Worm (Caenorhabditis elegans) whole organism, L2 larva: Measurements from ENCODE around the gene Y38C1AA.1.

Source experiments
- C34F6.9 ChIP-seq: fragments of 150-350 bp; optimal IDR thresholded peaks from 2 replicates; lab custom pipeline; 2014; ENCODE audit warnings: missing biosample characterization, missing genetic modification characterization
- F13H6.1 ChIP-seq: sonication (generic microtip); optimal IDR thresholded peaks from 2 replicates; lab custom pipeline; 2016; ENCODE audit warnings: missing genetic modification characterization, missing compliant biosample characterization
- R02D3.7 ChIP-seq: fragments of 150-350 bp; optimal IDR thresholded peaks from 2 replicates; lab custom pipeline; 2014; ENCODE audit warnings: missing biosample characterization, missing genetic modification characterization
- Y55F3AM.14 ChIP-seq: fragments of 200-800 bp; sonication (Bioruptor generic); optimal IDR thresholded peaks from 2 replicates; lab custom pipeline; 2018; ENCODE audit warnings: mild to moderate bottlenecking, missing genetic modification characterization, missing compliant biosample characterization
- ZK546.5 ChIP-seq: sonication (generic microtip); optimal IDR thresholded peaks from 2 replicates; lab custom pipeline; 2017; ENCODE audit warnings: missing biosample characterization, missing genetic modification characterization
- alr-1 ChIP-seq: fragments of 150-350 bp; optimal IDR thresholded peaks from 2 replicates; lab custom pipeline; 2014; ENCODE audit warnings: missing biosample characterization, missing genetic modification characterization
- aly-2 ChIP-seq: fragments of 150-350 bp; optimal IDR thresholded peaks from 2 replicates; lab custom pipeline; 2014; ENCODE audit warnings: missing biosample characterization, missing genetic modification characterization
- ama-1 ChIP-seq: fragments of 150-350 bp; optimal IDR thresholded peaks from 2 replicates; lab custom pipeline; 2018; ENCODE audit warnings: inconsistent platforms
- blmp-1 ChIP-seq: sonication (generic microtip); optimal IDR thresholded peaks from 2 replicates; lab custom pipeline; 2017; ENCODE audit warnings: missing genetic modification characterization, mild to moderate bottlenecking, missing compliant biosample characterization, antibody characterized with exemption, moderate library complexity; ENCODE audit not compliant: insufficient read depth
- ceh-16 ChIP-seq: fragments of 150-350 bp; optimal IDR thresholded peaks from 2 replicates; lab custom pipeline; 2014; ENCODE audit warnings: missing biosample characterization, missing genetic modification characterization
- ceh-82 ChIP-seq: fragments of 150-350 bp; optimal IDR thresholded peaks from 2 replicates; lab custom pipeline; 2014; ENCODE audit warnings: missing biosample characterization, missing genetic modification characterization
- crh-2 ChIP-seq: sonication (generic microtip); optimal IDR thresholded peaks from 2 replicates; lab custom pipeline; 2017; ENCODE audit warnings: missing biosample characterization, missing genetic modification characterization
- elt-1 ChIP-seq: fragments of 150-350 bp; optimal IDR thresholded peaks from 2 replicates; lab custom pipeline; 2014; ENCODE audit warnings: missing biosample characterization, missing genetic modification characterization
- elt-3 ChIP-seq: sonication (generic microtip); optimal IDR thresholded peaks from 2 replicates; lab custom pipeline; 2017; ENCODE audit warnings: missing biosample characterization, missing genetic modification characterization
- fos-1 ChIP-seq: fragments of 150-350 bp; optimal IDR thresholded peaks from 2 replicates; lab custom pipeline; 2014; ENCODE audit warnings: missing biosample characterization, missing genetic modification characterization
- gmeb-1 ChIP-seq: fragments of 150-350 bp; optimal IDR thresholded peaks from 2 replicates; lab custom pipeline; 2014; ENCODE audit warnings: missing biosample characterization, missing genetic modification characterization
- lin-11 ChIP-seq: fragments of 150-350 bp; sonication (generic microtip); optimal IDR thresholded peaks from 2 replicates; lab custom pipeline; 2014; ENCODE audit warnings: missing biosample characterization, missing genetic modification characterization, inconsistent platforms, mixed read lengths
- lin-13 ChIP-seq: fragments of 150-350 bp; optimal IDR thresholded peaks from 2 replicates; lab custom pipeline; 2014; ENCODE audit warnings: missing biosample characterization, missing genetic modification reagents, missing genetic modification characterization
- lin-39 ChIP-seq: fragments of 150-350 bp; optimal IDR thresholded peaks from 2 replicates; lab custom pipeline; 2014; ENCODE audit warnings: missing biosample characterization, missing genetic modification reagents, missing genetic modification characterization
- lsy-2 ChIP-seq, 2 experiments: fragments of 150-350 bp in 1 of 2; sonication (generic microtip) in 1 of 2; optimal IDR thresholded peaks; 2 replicates each; lab custom pipeline; 2014 to 2017; ENCODE audit warnings: missing biosample characterization in 2 of 2, missing genetic modification characterization in 2 of 2
- mab-5 ChIP-seq: fragments of 150-350 bp; optimal IDR thresholded peaks from 2 replicates; lab custom pipeline; 2014; ENCODE audit warnings: missing biosample characterization, missing genetic modification characterization
- mbf-1 ChIP-seq: sonication (generic microtip); optimal IDR thresholded peaks from 2 replicates; lab custom pipeline; 2017; ENCODE audit warnings: missing biosample characterization, missing genetic modification characterization
- mdl-1 ChIP-seq, 2 experiments: fragments of 150-350 bp in 1 of 2; sonication (generic microtip) in 1 of 2; optimal IDR thresholded peaks; 2 replicates each; lab custom pipeline; 2017; ENCODE audit warnings: missing biosample characterization in 2 of 2, missing genetic modification characterization in 2 of 2
- nhr-10 ChIP-seq: sonication (generic microtip); optimal IDR thresholded peaks from 2 replicates; lab custom pipeline; 2017; ENCODE audit warnings: missing biosample characterization, missing genetic modification characterization
- nhr-11 ChIP-seq: fragments of 150-350 bp; optimal IDR thresholded peaks from 2 replicates; lab custom pipeline; 2014; ENCODE audit warnings: missing biosample characterization, missing genetic modification characterization
- nhr-12 ChIP-seq: fragments of 150-350 bp; optimal IDR thresholded peaks from 2 replicates; lab custom pipeline; 2014; ENCODE audit warnings: missing biosample characterization, missing genetic modification characterization
- nhr-129 ChIP-seq: fragments of 150-350 bp; optimal IDR thresholded peaks from 2 replicates; lab custom pipeline; 2014; ENCODE audit warnings: missing biosample characterization, missing genetic modification characterization
- nhr-21 ChIP-seq: fragments of 150-350 bp; optimal IDR thresholded peaks from 2 replicates; lab custom pipeline; 2014; ENCODE audit warnings: missing biosample characterization, missing genetic modification characterization
- nhr-23 ChIP-seq: fragments of 150-350 bp; optimal IDR thresholded peaks from 2 replicates; lab custom pipeline; 2014; ENCODE audit warnings: missing biosample characterization, missing genetic modification reagents, missing genetic modification characterization
- nhr-237 ChIP-seq: fragments of 150-350 bp; optimal IDR thresholded peaks from 2 replicates; lab custom pipeline; 2014; ENCODE audit warnings: missing biosample characterization, missing genetic modification characterization
- nhr-25 ChIP-seq: fragments of 150-350 bp; sonication (generic microtip); optimal IDR thresholded peaks from 3 replicates; lab custom pipeline; 2014; ENCODE audit warnings: missing biosample characterization, missing genetic modification characterization
- nhr-6 ChIP-seq: fragments of 150-350 bp; optimal IDR thresholded peaks from 2 replicates; lab custom pipeline; 2014; ENCODE audit warnings: missing biosample characterization, missing genetic modification characterization
- nhr-77 ChIP-seq: fragments of 150-350 bp; optimal IDR thresholded peaks from 2 replicates; lab custom pipeline; 2014; ENCODE audit warnings: missing biosample characterization, missing genetic modification characterization
- peb-1 ChIP-seq: fragments of 150-350 bp; optimal IDR thresholded peaks from 2 replicates; lab custom pipeline; 2014; ENCODE audit warnings: missing biosample characterization, missing genetic modification characterization
- sem-4 ChIP-seq: fragments of 150-350 bp; optimal IDR thresholded peaks from 2 replicates; lab custom pipeline; 2014; ENCODE audit warnings: missing biosample characterization, missing genetic modification reagents, missing genetic modification characterization
- skn-1 ChIP-seq: sonication (generic microtip); optimal IDR thresholded peaks from 2 replicates; lab custom pipeline; 2017; ENCODE audit warnings: missing biosample characterization, missing genetic modification characterization
- sma-3 ChIP-seq: sonication (generic microtip); optimal IDR thresholded peaks from 2 replicates; lab custom pipeline; 2016; ENCODE audit warnings: missing genetic modification reagents, missing genetic modification characterization, missing compliant biosample characterization
- sma-9 ChIP-seq, 2 experiments: fragments of 150-350 bp in 1 of 2; sonication (generic microtip) in 1 of 2; optimal IDR thresholded peaks; 2 replicates each; lab custom pipeline; 2014 to 2016; ENCODE audit warnings: missing genetic modification characterization in 2 of 2, mild to moderate bottlenecking in 1 of 2, missing biosample characterization in 1 of 2, missing compliant biosample characterization in 1 of 2, missing genetic modification reagents in 1 of 2, moderate library complexity in 1 of 2
- snpc-4 ChIP-seq: fragments of 150-350 bp; optimal IDR thresholded peaks from 2 replicates; lab custom pipeline; 2014; ENCODE audit warnings: missing biosample characterization, missing genetic modification characterization
- unc-39 ChIP-seq: fragments of 150-350 bp; optimal IDR thresholded peaks from 2 replicates; lab custom pipeline; 2014; ENCODE audit warnings: missing biosample characterization, missing genetic modification characterization
- unc-55 ChIP-seq: fragments of 150-350 bp; sonication (generic microtip); optimal IDR thresholded peaks from 3 replicates; lab custom pipeline; 2014; ENCODE audit warnings: missing biosample characterization, missing genetic modification reagents, missing genetic modification characterization
- unc-62 ChIP-seq: fragments of 150-350 bp; optimal IDR thresholded peaks from 2 replicates; lab custom pipeline; 2014; ENCODE audit warnings: missing biosample characterization, missing genetic modification reagents, missing genetic modification characterization
- ztf-1 ChIP-seq: fragments of 200-800 bp; sonication (Bioruptor generic); conservative IDR thresholded peaks from 2 replicates; pipeline ENCODE4 v1.3.6; 2022; ENCODE audit warnings: missing genetic modification characterization, missing compliant biosample characterization
- ztf-11 ChIP-seq: sonication (generic microtip); optimal IDR thresholded peaks from 2 replicates; lab custom pipeline; 2017; ENCODE audit warnings: missing biosample characterization, missing genetic modification characterization
- ztf-4 ChIP-seq: fragments of 150-350 bp; optimal IDR thresholded peaks from 2 replicates; lab custom pipeline; 2014; ENCODE audit warnings: missing biosample characterization, missing genetic modification characterization

Y38C1AA.1 gene

ce11 chrIV:247494-247893, 39.5 kb downstream of the Y38C1AA.1 start:
- TF ChIP-seq ZK546.5 (tag; lab: Kevin White, UChicago): no peak
- TF ChIP-seq blmp-1 (tag; lab: Kevin White, UChicago): peak; percentile 73
- TF ChIP-seq lin-13: no peak
- peak; percentile 56 for TF ChIP-seq gmeb-1 (tag; lab: Kevin White, UChicago)
- peak; percentile 86 for TF ChIP-seq sma-9 (GFP tag; optimal IDR thresholded peaks at IDR 0.05; lab: Kevin White, UChicago)
- TF ChIP-seq sma-9 (tag; optimal IDR thresholded peaks at IDR 0.05; lab: Kevin White, UChicago): no peak
- peak; percentile 79 for TF ChIP-seq sma-3 (GFP tag; lab: Kevin White, UChicago)
- TF ChIP-seq nhr-21 (tag; lab: Kevin White, UChicago): peak; percentile 80
- TF ChIP-seq elt-3 (tag; lab: Kevin White, UChicago): no peak
- peak; percentile 56 for TF ChIP-seq crh-2 (tag; lab: Kevin White, UChicago)
- TF ChIP-seq nhr-129 (tag; lab: Kevin White, UChicago): peak; percentile 48
- TF ChIP-seq mab-5 (tag; lab: Kevin White, UChicago): peak; percentile 40
- TF ChIP-seq nhr-12 (tag; lab: Kevin White, UChicago): no peak
- no peak for TF ChIP-seq ztf-1
- no peak for TF ChIP-seq nhr-11
- TF ChIP-seq ceh-16 (tag; lab: Kevin White, UChicago): no peak
- TF ChIP-seq nhr-77 (tag; lab: Kevin White, UChicago): no peak
- TF ChIP-seq sem-4: no peak
- TF ChIP-seq peb-1 (tag; lab: Kevin White, UChicago): no peak
- TF ChIP-seq mdl-1 (tag; optimal IDR thresholded peaks at IDR 0.05; lab: Kevin White, UChicago): peak; percentile 67 to 86
- TF ChIP-seq ama-1 (lab: Kevin White, UChicago): no peak
- TF ChIP-seq nhr-6 (tag; lab: Kevin White, UChicago): peak; percentile 65
- TF ChIP-seq fos-1 (tag; lab: Kevin White, UChicago): peak; percentile 52
- peak; percentile 75 for TF ChIP-seq nhr-25 (tag; lab: Kevin White, UChicago)
- no peak for TF ChIP-seq elt-1

ce11 chrIV:252454-252853, 44.5 kb downstream of the Y38C1AA.1 start, which contains the start of gene grl-19:
grl-19 (minus strand) TSS chrIV:252554.
- TF ChIP-seq ztf-4 (no peak), mab-5 (tag; lab: Kevin White, UChicago) (no peak), nhr-6 (tag; lab: Kevin White, UChicago) (no peak), R02D3.7 (tag; lab: Kevin White, UChicago) (no peak), mbf-1 (tag; lab: Kevin White, UChicago) (no peak), elt-1 (no peak)

ce11 chrIV:255379-255857, 47.4 kb downstream of the Y38C1AA.1 start, which contains the start of gene rcat-1:
rcat-1 (minus strand) TSS chrIV:255429.
- peak; percentile 53 for TF ChIP-seq ceh-82 (tag; lab: Kevin White, UChicago)
- no peak for TF ChIP-seq lin-39 (tag; lab: Kevin White, UChicago)
- TF ChIP-seq gmeb-1 (tag; lab: Kevin White, UChicago): peak; percentile 94
- no peak for TF ChIP-seq nhr-77 (tag; lab: Kevin White, UChicago)
- no peak for TF ChIP-seq alr-1 (tag; lab: Kevin White, UChicago)
- TF ChIP-seq ztf-11 (tag; lab: Kevin White, UChicago): no peak
- peak; percentile 63 for TF ChIP-seq sma-3 (GFP tag; lab: Kevin White, UChicago)
- TF ChIP-seq nhr-6 (tag; lab: Kevin White, UChicago): no peak
- no peak for TF ChIP-seq nhr-10 (tag; lab: Kevin White, UChicago)
- TF ChIP-seq snpc-4 (tag; lab: Kevin White, UChicago): no peak
- peak; percentile 92 for TF ChIP-seq lin-13
- peak; percentile 53 for TF ChIP-seq ztf-4
- TF ChIP-seq elt-1: no peak
- TF ChIP-seq crh-2 (tag; lab: Kevin White, UChicago): peak; percentile 83
- no peak for TF ChIP-seq mbf-1 (tag; lab: Kevin White, UChicago)
- no peak for TF ChIP-seq unc-62
- TF ChIP-seq R02D3.7 (tag; lab: Kevin White, UChicago): no peak
- TF ChIP-seq C34F6.9 (tag; lab: Kevin White, UChicago): peak; percentile 91
- TF ChIP-seq ztf-1: no peak
- no peak for TF ChIP-seq skn-1
- no peak for TF ChIP-seq nhr-11
- peak; percentile 44 for TF ChIP-seq sem-4
- TF ChIP-seq nhr-12 (tag; lab: Kevin White, UChicago): no peak
- TF ChIP-seq elt-3 (tag; lab: Kevin White, UChicago): no peak
- TF ChIP-seq mdl-1 (tag; optimal IDR thresholded peaks at IDR 0.05; lab: Kevin White, UChicago): peak in 1 of 2 experiments; percentile 17
- no peak for TF ChIP-seq aly-2 (tag; lab: Kevin White, UChicago)
- no peak for TF ChIP-seq unc-39
- TF ChIP-seq nhr-237 (tag; lab: Kevin White, UChicago): peak; percentile 7
- TF ChIP-seq lin-11 (tag; lab: Kevin White, UChicago): peak; percentile 85
- TF ChIP-seq mab-5 (tag; lab: Kevin White, UChicago): peak; percentile 9
- peak; percentile 25 for TF ChIP-seq ZK546.5 (tag; lab: Kevin White, UChicago)
- TF ChIP-seq ama-1 (lab: Kevin White, UChicago): no peak
- no peak for TF ChIP-seq blmp-1 (tag; lab: Kevin White, UChicago)
- peak; percentile 19 for TF ChIP-seq F13H6.1 (tag; lab: Kevin White, UChicago)
- peak; percentile 64 for TF ChIP-seq sma-9 (GFP tag; optimal IDR thresholded peaks at IDR 0.05; lab: Kevin White, UChicago)
- no peak for TF ChIP-seq sma-9 (tag; optimal IDR thresholded peaks at IDR 0.05; lab: Kevin White, UChicago)
- peak; percentile 52 to 91 for TF ChIP-seq lsy-2 (tag; optimal IDR thresholded peaks at IDR 0.05; lab: Kevin White, UChicago)
- TF ChIP-seq peb-1 (tag; lab: Kevin White, UChicago): no peak
- TF ChIP-seq nhr-129 (tag; lab: Kevin White, UChicago): peak; percentile 80
- TF ChIP-seq Y55F3AM.14 (GFP tag; lab: Kevin White, UChicago): no peak
- no peak for TF ChIP-seq nhr-23
- TF ChIP-seq unc-55 (GFP tag; lab: Kevin White, UChicago): peak; percentile 99
- TF ChIP-seq nhr-21 (tag; lab: Kevin White, UChicago): peak; percentile 75
